Worm (Caenorhabditis elegans): Measurements from ENCODE around the gene gur-4.
A peak's percentile ranks its signal among the peaks of the same experiment; 100 is the strongest.

The gur-4 gene

DNA sequence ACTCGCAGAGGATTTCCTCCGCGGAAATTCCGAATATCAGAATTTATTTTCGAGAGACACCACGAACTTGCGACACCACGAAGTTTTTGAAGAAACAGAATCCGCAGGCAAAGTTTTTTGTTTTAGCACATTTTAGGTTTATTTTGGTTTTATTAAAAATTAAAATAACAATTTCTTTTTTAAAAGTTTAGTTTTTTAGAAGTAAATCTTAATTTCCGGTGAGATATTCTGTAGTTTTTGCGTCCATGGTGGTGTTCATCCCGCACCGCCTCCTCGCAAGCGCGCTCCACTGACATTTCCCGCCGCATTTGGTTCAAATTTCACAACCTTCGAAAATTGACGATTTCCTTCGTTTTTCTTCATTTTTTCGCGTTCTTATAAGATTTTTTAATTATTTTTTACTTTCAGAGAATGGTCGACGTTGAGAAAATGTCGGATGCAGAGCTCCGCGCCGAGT, 41.5 kb upstream of the gur-4 start, which contains the start of gene lem-2 (continued):
- peak; percentile 61 for TF ChIP-seq C16A3.4 (tag; optimal IDR thresholded peaks at IDR 0.05)
- no peak for TF ChIP-seq egl-27 (tag; optimal IDR thresholded peaks at IDR 0.05)
- TF ChIP-seq nhr-47 (tag; optimal IDR thresholded peaks at IDR 0.05): peak; percentile 91
- peak in 1 of 2 experiments; percentile 7 for TF ChIP-seq mdl-1 (tag; optimal IDR thresholded peaks at IDR 0.05)
- TF ChIP-seq lin-14 (GFP tag; optimal IDR thresholded peaks at IDR 0.05): peak; percentile 92
- no peak for TF ChIP-seq nhr-11 (tag; optimal IDR thresholded peaks at IDR 0.05)
- peak; percentile 51 for TF ChIP-seq skn-1 (tag; optimal IDR thresholded peaks at IDR 0.05)
- peak; percentile 69 for TF ChIP-seq unc-86 (tag; optimal IDR thresholded peaks at IDR 0.05)
- peak; percentile 35 for TF ChIP-seq lin-13 (GFP tag; optimal IDR thresholded peaks at IDR 0.05)
- peak; percentile 96 for TF ChIP-seq unc-98 (GFP tag; IDR thresholded peaks at IDR 0.05)
- TF ChIP-seq mep-1 (tag; optimal IDR thresholded peaks at IDR 0.05): peak; percentile 64
- no peak for TF ChIP-seq nhr-12 (tag; optimal IDR thresholded peaks at IDR 0.05)
- peak; percentile 44 to 74 (median 73) for TF ChIP-seq ceh-82 (tag; optimal IDR thresholded peaks at IDR 0.05)
- TF ChIP-seq C34B4.2 (tag; optimal IDR thresholded peaks at IDR 0.05): no peak
- peak; percentile 83 to 89 (median 87) for TF ChIP-seq dpl-1 (GFP tag; optimal IDR thresholded peaks at IDR 0.05)
- peak; percentile 73 for TF ChIP-seq ceh-90 (tag; optimal IDR thresholded peaks at IDR 0.05)
- peak; percentile 70 for TF ChIP-seq C04F5.9 (tag; optimal IDR thresholded peaks at IDR 0.05)
- no peak for TF ChIP-seq alr-1 (tag; optimal IDR thresholded peaks at IDR 0.05; ENCODE audit: borderline replicate concordance)
- peak; percentile 81 for TF ChIP-seq egl-13 (tag; optimal IDR thresholded peaks at IDR 0.05)
- TF ChIP-seq nhr-28 (tag; optimal IDR thresholded peaks at IDR 0.05): no peak
- TF ChIP-seq nhr-85 (tag): peak; percentile 84
- no peak for TF ChIP-seq ztf-4 (tag; optimal IDR thresholded peaks at IDR 0.05)
- no peak for TF ChIP-seq lin-39 (tag; optimal IDR thresholded peaks at IDR 0.05)
- no peak for TF ChIP-seq unc-30 (tag; optimal IDR thresholded peaks at IDR 0.05)
- peak; percentile 35 for TF ChIP-seq snpc-4 (tag; optimal IDR thresholded peaks at IDR 0.05)
- TF ChIP-seq aly-2 (tag; optimal IDR thresholded peaks at IDR 0.05): peak; percentile 31
- TF ChIP-seq xbp-1 (tag; optimal IDR thresholded peaks at IDR 0.05): peak; percentile 76
- peak; percentile 97 for TF ChIP-seq fkh-8 (tag; optimal IDR thresholded peaks at IDR 0.05)
- TF ChIP-seq nhr-84 (tag; optimal IDR thresholded peaks at IDR 0.05): no peak
- peak; percentile 38 for TF ChIP-seq elt-2 (tag; optimal IDR thresholded peaks at IDR 0.05)
- peak; percentile 63 for TF ChIP-seq irx-1 (tag; optimal IDR thresholded peaks at IDR 0.05)
- peak; percentile 87 to 90 for TF ChIP-seq lin-35 (GFP tag; optimal IDR thresholded peaks at IDR 0.05)
- no peak for TF ChIP-seq grh-1 (GFP tag; IDR thresholded peaks at IDR 0.05)
- TF ChIP-seq efl-1 (optimal IDR thresholded peaks at IDR 0.05): peak; percentile 86 to 91
- TF ChIP-seq efl-1 (GFP tag; optimal IDR thresholded peaks at IDR 0.05 in 1 of 2): peak; percentile 86 to 97
- no peak for TF ChIP-seq ama-1 (optimal IDR thresholded peaks at IDR 0.05)
- no peak for TF ChIP-seq lir-3 (tag; optimal IDR thresholded peaks at IDR 0.05; ENCODE audit: poor library complexity)
- peak; percentile 87 for TF ChIP-seq vab-15 (tag; optimal IDR thresholded peaks at IDR 0.05)
- no peak for TF ChIP-seq hlh-4 (tag; optimal IDR thresholded peaks at IDR 0.05)
- TF ChIP-seq pag-3 (tag; optimal IDR thresholded peaks at IDR 0.05; ENCODE audit: borderline replicate concordance, insufficient read depth): no peak
- TF ChIP-seq nhr-237 (tag; optimal IDR thresholded peaks at IDR 0.05): peak; percentile 2
- no peak for TF ChIP-seq rnt-1 (tag; optimal IDR thresholded peaks at IDR 0.05)
- TF ChIP-seq nhr-71 (tag; optimal IDR thresholded peaks at IDR 0.05): peak; percentile 93
- peak; percentile 67; the same call in 1 of the 2 replicates for TF ChIP-seq mab-9 (GFP tag; IDR thresholded peaks at IDR 0.05)
- TF ChIP-seq unc-62 (GFP tag; optimal IDR thresholded peaks at IDR 0.05): no peak
- TF ChIP-seq nhr-20 (tag; optimal IDR thresholded peaks at IDR 0.05): peak; percentile 82
- TF ChIP-seq ceh-88 (GFP tag; IDR thresholded peaks at IDR 0.05): peak; percentile 89
- peak in 1 of 6 experiments; percentile 40 for TF ChIP-seq elt-3 (tag; optimal IDR thresholded peaks at IDR 0.05)
- TF ChIP-seq sox-4 (tag; optimal IDR thresholded peaks at IDR 0.05): peak; percentile 61
- TF ChIP-seq dsc-1 (tag; optimal IDR thresholded peaks at IDR 0.05): peak; percentile 75
- TF ChIP-seq ceh-8 (GFP tag; optimal IDR thresholded peaks at IDR 0.05): peak; percentile 52
- TF ChIP-seq nhr-19 (GFP tag; conservative IDR thresholded peaks at IDR 0.05): peak; percentile 71
- TF ChIP-seq zip-4 (GFP tag; optimal IDR thresholded peaks at IDR 0.05): no peak

Measured in whole organism, L1 larva.